Worm (Caenorhabditis elegans): ENCODE data around the gene W01A11.1.

W01A11.1 gene

DNA sequence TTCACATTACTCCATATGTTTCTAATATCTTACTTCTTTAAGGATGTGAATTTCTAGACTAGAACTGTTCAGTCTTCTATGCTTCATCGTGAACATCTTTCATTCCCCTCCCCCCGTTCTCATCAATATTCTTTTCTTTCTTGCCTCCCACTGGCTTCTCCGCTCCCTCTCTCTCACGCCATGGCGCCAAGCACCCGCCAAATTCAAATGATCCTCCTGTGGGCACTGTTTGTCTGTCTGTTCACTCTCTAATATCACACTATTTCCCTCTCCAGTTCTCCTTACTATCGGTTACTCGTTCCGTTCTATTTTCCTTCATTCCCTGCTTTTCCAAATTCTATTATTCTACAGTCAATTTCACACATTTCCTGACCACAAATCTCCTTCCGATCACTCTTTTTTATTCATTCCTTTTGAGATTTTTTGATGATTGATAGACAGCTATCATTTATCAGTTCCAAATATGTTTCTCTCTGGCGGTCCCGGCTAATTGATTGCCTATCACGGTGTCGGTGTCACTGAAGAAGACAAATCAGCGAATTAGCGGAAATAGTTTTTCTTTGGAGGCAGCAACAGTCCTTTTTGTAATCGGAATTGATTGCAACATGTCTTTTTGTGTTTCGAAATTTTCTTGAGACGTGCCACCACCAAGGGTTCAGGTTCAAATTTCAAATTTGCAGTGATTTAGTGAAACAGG, 40.6 kb upstream of the W01A11.1 start:
- TF ChIP-seq fkh-10 (GFP tag; optimal IDR thresholded peaks at IDR 0.05) (no peak), lin-39 (tag; optimal IDR thresholded peaks at IDR 0.05) (no peak), elt-3 (tag; optimal IDR thresholded peaks at IDR 0.05) (peak in 1 of 6 experiments; percentile 43), lin-14 (GFP tag; optimal IDR thresholded peaks at IDR 0.05) (peak; percentile 50), mab-9 (GFP tag; IDR thresholded peaks at IDR 0.05) (no peak), C16A3.4 (tag; optimal IDR thresholded peaks at IDR 0.05) (no peak), efl-1 (optimal IDR thresholded peaks at IDR 0.05) (no peak), efl-1 (GFP tag; optimal IDR thresholded peaks at IDR 0.05 in 1 of 2) (peak in 1 of 2 experiments; percentile 62), zip-4 (GFP tag; optimal IDR thresholded peaks at IDR 0.05) (no peak), Y116A8C.19 (tag; optimal IDR thresholded peaks at IDR 0.05; ENCODE audit: borderline replicate concordance) (no peak), blmp-1 (tag; optimal IDR thresholded peaks at IDR 0.05) (peak; percentile 57), ztf-11 (tag; optimal IDR thresholded peaks at IDR 0.05) (peak in 1 of 2 experiments; percentile 3), irx-1 (tag; optimal IDR thresholded peaks at IDR 0.05) (no peak), dsc-1 (tag; optimal IDR thresholded peaks at IDR 0.05) (no peak), mep-1 (tag; optimal IDR thresholded peaks at IDR 0.05) (no peak), swsn-7 (tag; optimal IDR thresholded peaks at IDR 0.05) (no peak), egl-27 (tag; optimal IDR thresholded peaks at IDR 0.05) (no peak), pqm-1 (tag; optimal IDR thresholded peaks at IDR 0.05) (no peak), aly-2 (tag; optimal IDR thresholded peaks at IDR 0.05) (no peak), C04F5.9 (tag; optimal IDR thresholded peaks at IDR 0.05) (no peak), dpl-1 (GFP tag; optimal IDR thresholded peaks at IDR 0.05) (peak in 1 of 3 experiments; percentile 1), nhr-19 (GFP tag; conservative IDR thresholded peaks at IDR 0.05) (no peak), ces-1 (GFP tag; optimal IDR thresholded peaks at IDR 0.05) (no peak), ama-1 (optimal IDR thresholded peaks at IDR 0.05) (no peak)

DNA sequence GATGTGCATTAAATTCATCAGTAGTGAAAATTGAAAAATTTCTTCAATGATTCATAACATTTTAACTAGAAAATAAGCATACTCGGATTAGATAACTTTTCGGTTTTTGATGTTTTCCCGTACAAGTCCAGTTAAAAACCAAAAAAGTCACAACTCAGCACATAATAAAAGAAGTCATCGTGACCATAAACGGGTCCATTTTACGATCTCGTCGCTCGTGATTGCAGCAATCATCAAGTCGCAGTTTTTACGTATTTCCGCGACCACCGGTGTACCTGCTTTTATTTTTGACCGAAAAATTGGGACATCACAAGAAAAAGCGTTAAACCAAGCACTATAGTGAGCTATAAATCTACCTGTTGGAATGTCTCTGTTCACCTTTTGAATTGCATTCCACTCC, 37.8 kb upstream of the W01A11.1 start:
- no peak for TF ChIP-seq elt-3 (tag; optimal IDR thresholded peaks at IDR 0.05)
- peak; percentile 16 for TF ChIP-seq ceh-63 (GFP tag; optimal IDR thresholded peaks at IDR 0.05)
- no peak for TF ChIP-seq hpl-2 (GFP tag; optimal IDR thresholded peaks at IDR 0.05)
- no peak for TF ChIP-seq fkh-4 (tag; optimal IDR thresholded peaks at IDR 0.05; ENCODE audit: borderline replicate concordance)
- peak; percentile 5 for TF ChIP-seq nhr-85 (tag)

DNA sequence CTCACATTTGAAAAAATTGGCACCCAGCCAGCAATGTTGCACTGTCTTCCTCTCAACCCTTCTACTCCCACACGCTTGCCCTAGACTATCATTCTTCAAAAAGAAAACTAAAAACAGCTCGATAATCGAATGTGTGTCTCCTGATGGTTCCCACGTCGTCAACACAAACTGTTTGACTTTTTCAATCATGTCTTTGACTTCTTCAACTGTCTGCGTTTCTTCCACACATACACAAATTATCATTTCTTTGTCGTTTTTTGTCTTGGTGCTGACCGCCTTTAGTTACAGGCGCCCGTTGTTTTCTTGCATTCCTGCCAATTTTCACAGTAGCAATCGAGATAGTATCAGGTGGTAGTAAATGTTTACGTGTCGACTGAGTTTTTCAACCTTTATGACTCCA, 36.4 kb upstream of the W01A11.1 start:
- TF ChIP-seq lin-35 (GFP tag; optimal IDR thresholded peaks at IDR 0.05) (peak in 1 of 2 experiments; percentile 64), vab-15 (tag; optimal IDR thresholded peaks at IDR 0.05) (peak; percentile 13), tlp-1 (tag; optimal IDR thresholded peaks at IDR 0.05) (no peak), nhr-85 (tag) (peak; percentile 87), snu-23 (GFP tag; optimal IDR thresholded peaks at IDR 0.05) (peak; percentile 18), nhr-20 (tag; optimal IDR thresholded peaks at IDR 0.05) (peak; percentile 14), lin-14 (GFP tag; optimal IDR thresholded peaks at IDR 0.05) (peak; percentile 33), grh-1 (GFP tag; IDR thresholded peaks at IDR 0.05) (no peak), rnt-1 (tag; optimal IDR thresholded peaks at IDR 0.05) (no peak), lsy-2 (tag; optimal IDR thresholded peaks at IDR 0.05) (peak in 1 of 2 experiments; percentile 15), fkh-10 (GFP tag; optimal IDR thresholded peaks at IDR 0.05) (no peak), ztf-4 (tag; optimal IDR thresholded peaks at IDR 0.05) (no peak), elt-3 (tag; optimal IDR thresholded peaks at IDR 0.05) (peak in 1 of 6 experiments; percentile 47), nhr-19 (GFP tag; conservative IDR thresholded peaks at IDR 0.05) (no peak), blmp-1 (tag; optimal IDR thresholded peaks at IDR 0.05) (peak; percentile 12), elt-2 (tag; optimal IDR thresholded peaks at IDR 0.05) (peak; percentile 24), hpl-2 (GFP tag; optimal IDR thresholded peaks at IDR 0.05) (no peak), hlh-4 (tag; optimal IDR thresholded peaks at IDR 0.05) (no peak)
